Fruit fly (Drosophila melanogaster) whole organism, embryonic: ENCODE measurements around the gene Agpat1.

Experiments
- Abd-B ChIP-seq: fragments of 200-800 bp; sonication (Bioruptor generic); optimal IDR thresholded peaks from 2 replicates; lab custom pipeline; 2018; ENCODE audit warnings: missing biosample characterization, mild to moderate bottlenecking, missing genetic modification characterization, moderate library complexity
- Bdp1 ChIP-seq: fragments of 200-800 bp; sonication (Bioruptor generic); optimal IDR thresholded peaks from 3 replicates; lab custom pipeline; 2016; ENCODE audit warnings: missing biosample characterization, missing genetic modification characterization
- CG10366 ChIP-seq: fragments of 200-800 bp; sonication (Bioruptor generic); IDR thresholded peaks from 2 replicates; pipeline ENCODE4 v1.3.6; 2022; ENCODE audit warnings: missing biosample characterization, missing genetic modification characterization
- CG10565 ChIP-seq: fragments of 200-800 bp; sonication (Bioruptor generic); optimal IDR thresholded peaks from 3 replicates; lab custom pipeline; 2016; ENCODE audit warnings: missing biosample characterization, mild to moderate bottlenecking, missing genetic modification characterization
- CG10959 ChIP-seq: fragments of 200-800 bp; sonication (Bioruptor generic); IDR thresholded peaks from 2 replicates; pipeline ENCODE4 v1.3.6; 2022; ENCODE audit warnings: missing biosample characterization, missing genetic modification characterization
- CG12071 ChIP-seq: fragments of 200-800 bp; sonication (Bioruptor generic); optimal IDR thresholded peaks from 3 replicates; lab custom pipeline; 2018; ENCODE audit warnings: missing biosample characterization, mild to moderate bottlenecking, missing genetic modification characterization
- CG14965 ChIP-seq: fragments of 200-800 bp; sonication (Bioruptor generic); optimal IDR thresholded peaks from 2 replicates; lab custom pipeline; 2016; ENCODE audit warnings: missing biosample characterization, missing genetic modification characterization, borderline replicate concordance
- CG15514 ChIP-seq: fragments of 200-800 bp; sonication (Bioruptor generic); optimal IDR thresholded peaks from 3 replicates; lab custom pipeline; 2017; ENCODE audit warnings: missing biosample characterization, missing genetic modification characterization, mild to moderate bottlenecking, moderate library complexity, missing genetic modification reagents
- CG16779 ChIP-seq: fragments of 200-800 bp; sonication (Bioruptor generic); IDR thresholded peaks from 2 replicates; pipeline ENCODE4 v1.3.6; 2022; ENCODE audit warnings: missing biosample characterization, missing genetic modification characterization
- CG16863 ChIP-seq: fragments of 200-800 bp; sonication (Bioruptor generic); optimal IDR thresholded peaks from 3 replicates; lab custom pipeline; 2016; ENCODE audit warnings: missing biosample characterization, missing genetic modification characterization
- CG1792 ChIP-seq: fragments of 200-800 bp; sonication (Bioruptor generic); optimal IDR thresholded peaks from 2 replicates; lab custom pipeline; 2016; ENCODE audit warnings: missing biosample characterization, missing genetic modification characterization
- CG18476 ChIP-seq: fragments of 200-800 bp; sonication (Bioruptor generic); optimal IDR thresholded peaks from 2 replicates; lab custom pipeline; 2016; ENCODE audit warnings: missing biosample characterization, mild to moderate bottlenecking, missing genetic modification characterization
- CG18619 ChIP-seq: fragments of 200-800 bp; sonication (Bioruptor generic); optimal IDR thresholded peaks from 3 replicates; lab custom pipeline; 2017; ENCODE audit warnings: missing biosample characterization, mild to moderate bottlenecking, missing genetic modification characterization
- CG34376 ChIP-seq: fragments of 200-800 bp; sonication (Bioruptor generic); optimal IDR thresholded peaks from 2 replicates; lab custom pipeline; 2018; ENCODE audit warnings: missing biosample characterization, mild to moderate bottlenecking, missing genetic modification characterization
- CG34422 ChIP-seq: fragments of 200-800 bp; sonication (Bioruptor generic); IDR thresholded peaks from 3 replicates; pipeline ENCODE4 v1.3.6; 2022; ENCODE audit warnings: missing biosample characterization, missing genetic modification characterization
- CG4854 ChIP-seq: fragments of 200-800 bp; sonication (Bioruptor generic); optimal IDR thresholded peaks from 2 replicates; lab custom pipeline; 2016; ENCODE audit warnings: missing biosample characterization, missing genetic modification characterization, inconsistent platforms
- CG6254 ChIP-seq: fragments of 200-800 bp; sonication (Bioruptor generic); optimal IDR thresholded peaks from 3 replicates; lab custom pipeline; 2017; ENCODE audit warnings: mild to moderate bottlenecking, missing biosample characterization, missing genetic modification reagents, missing genetic modification characterization
- CG6272 ChIP-seq: fragments of 200-800 bp; sonication (Bioruptor generic); IDR thresholded peaks from 2 replicates; pipeline ENCODE4 v1.3.6; 2022; ENCODE audit warnings: missing biosample characterization, missing genetic modification characterization
- CG6791 ChIP-seq: fragments of 200-800 bp; sonication (Bioruptor generic); IDR thresholded peaks from 3 replicates; pipeline ENCODE4 v1.3.6; 2022; ENCODE audit warnings: missing biosample characterization, missing genetic modification characterization; ENCODE audit not compliant: partially characterized antibody
- CG7556 ChIP-seq: fragments of 200-800 bp; sonication (Bioruptor generic); optimal IDR thresholded peaks from 2 replicates; lab custom pipeline; 2017; ENCODE audit warnings: missing biosample characterization, mild to moderate bottlenecking, missing genetic modification characterization
- CG7745 ChIP-seq: fragments of 200-800 bp; sonication (Bioruptor generic); optimal IDR thresholded peaks from 2 replicates; lab custom pipeline; 2018; ENCODE audit warnings: missing biosample characterization, mild to moderate bottlenecking, missing genetic modification characterization, moderate library complexity
- CG7786 ChIP-seq: fragments of 200-800 bp; sonication (Bioruptor generic); optimal IDR thresholded peaks from 2 replicates; lab custom pipeline; 2016; ENCODE audit warnings: missing biosample characterization, missing genetic modification characterization
- CG7839 ChIP-seq: fragments of 200-800 bp; sonication (Bioruptor generic); optimal IDR thresholded peaks from 3 replicates; lab custom pipeline; 2018; ENCODE audit warnings: missing biosample characterization, mild to moderate bottlenecking, missing genetic modification characterization, moderate library complexity
- CG8089 ChIP-seq: fragments of 200-800 bp; sonication (Bioruptor generic); optimal IDR thresholded peaks from 3 replicates; lab custom pipeline; 2016; ENCODE audit warnings: missing biosample characterization, missing genetic modification characterization
- Camta ChIP-seq: fragments of 200-800 bp; sonication (Bioruptor generic); optimal IDR thresholded peaks from 2 replicates; lab custom pipeline; 2016; ENCODE audit warnings: missing biosample characterization, missing genetic modification characterization
- Dip3 ChIP-seq: fragments of 200-800 bp; sonication (Bioruptor generic); optimal IDR thresholded peaks from 3 replicates; lab custom pipeline; 2016; ENCODE audit warnings: missing biosample characterization, missing genetic modification characterization
- E2f1 ChIP-seq: fragments of 200-800 bp; sonication (Bioruptor generic); IDR thresholded peaks from 2 replicates; pipeline ENCODE4 v1.3.6; 2022; ENCODE audit warnings: missing biosample characterization, missing genetic modification characterization
- HLH54F ChIP-seq: fragments of 200-800 bp; sonication (Bioruptor generic); optimal IDR thresholded peaks from 3 replicates; lab custom pipeline; 2016; ENCODE audit warnings: missing biosample characterization, missing genetic modification characterization
- HmgD ChIP-seq: fragments of 200-800 bp; sonication (Bioruptor generic); optimal IDR thresholded peaks from 3 replicates; lab custom pipeline; 2016; ENCODE audit warnings: missing biosample characterization, missing genetic modification characterization
- Ssrp ChIP-seq: fragments of 200-800 bp; sonication (Bioruptor generic); optimal IDR thresholded peaks from 2 replicates; lab custom pipeline; 2018; ENCODE audit warnings: missing biosample characterization, mild to moderate bottlenecking, missing genetic modification characterization, moderate library complexity
- TFAM ChIP-seq: fragments of 200-800 bp; sonication (Bioruptor generic); optimal IDR thresholded peaks from 2 replicates; lab custom pipeline; 2017; ENCODE audit warnings: missing biosample characterization, missing genetic modification characterization, inconsistent platforms
- Xrp1 ChIP-seq: fragments of 200-800 bp; sonication (Bioruptor generic); IDR thresholded peaks from 2 replicates; pipeline ENCODE4 v1.3.6; 2022; ENCODE audit warnings: missing biosample characterization, missing genetic modification characterization
- bsh ChIP-seq, 2 experiments: fragments of 200-800 bp; sonication (Bioruptor generic); optimal IDR thresholded peaks; 2 replicates each; lab custom pipeline; 2017 to 2018; ENCODE audit warnings: mild to moderate bottlenecking in 2 of 2, missing biosample characterization in 2 of 2, missing genetic modification characterization in 2 of 2, moderate library complexity in 1 of 2
- disco-r ChIP-seq: fragments of 200-800 bp; sonication (Bioruptor generic); optimal IDR thresholded peaks from 2 replicates; lab custom pipeline; 2016; ENCODE audit warnings: missing biosample characterization, missing genetic modification characterization
- dpn ChIP-seq, 2 experiments: fragments of 200-800 bp; sonication (Bioruptor generic); optimal IDR thresholded peaks; 3 replicates each; lab custom pipeline; 2016; ENCODE audit warnings: missing biosample characterization in 2 of 2, missing genetic modification characterization in 2 of 2
- exex ChIP-seq: fragments of 200-800 bp; sonication (Bioruptor generic); optimal IDR thresholded peaks from 4 replicates; lab custom pipeline; 2018; ENCODE audit warnings: missing biosample characterization, mild to moderate bottlenecking, missing genetic modification characterization, moderate library complexity
- gt ChIP-seq: fragments of 200-800 bp; sonication (Bioruptor generic); IDR thresholded peaks from 2 replicates; pipeline ENCODE4 v1.3.6; 2022; ENCODE audit warnings: missing biosample characterization, missing genetic modification characterization
- hbn ChIP-seq: fragments of 200-800 bp; sonication (Bioruptor generic); IDR thresholded peaks from 2 replicates; pipeline ENCODE4 v1.3.6; 2022; ENCODE audit warnings: missing biosample characterization, missing genetic modification characterization; ENCODE audit not compliant: partially characterized antibody
- lmd ChIP-seq: fragments of 200-800 bp; sonication (Bioruptor generic); IDR thresholded peaks from 2 replicates; pipeline ENCODE4 v1.3.6; 2022; ENCODE audit warnings: missing biosample characterization, missing genetic modification characterization
- pho ChIP-seq: fragments of 200-800 bp; sonication (Bioruptor generic); optimal IDR thresholded peaks from 2 replicates; lab custom pipeline; 2016; ENCODE audit warnings: missing biosample characterization, missing genetic modification characterization
- pnt ChIP-seq: fragments of 200-800 bp; sonication (Bioruptor generic); optimal IDR thresholded peaks from 3 replicates; lab custom pipeline; 2016; ENCODE audit warnings: missing biosample characterization, missing genetic modification characterization
- ranshi ChIP-seq: fragments of 200-800 bp; sonication (Bioruptor generic); IDR thresholded peaks from 2 replicates; pipeline ENCODE4 v1.3.6; 2022; ENCODE audit warnings: missing biosample characterization, missing genetic modification characterization
- salm ChIP-seq: fragments of 200-800 bp; sonication (Bioruptor generic); optimal IDR thresholded peaks from 2 replicates; lab custom pipeline; 2018; ENCODE audit warnings: missing biosample characterization, mild to moderate bottlenecking, missing genetic modification characterization
- seq ChIP-seq: fragments of 200-800 bp; sonication (Bioruptor generic); IDR thresholded peaks from 2 replicates; pipeline ENCODE4 v1.3.6; 2022; ENCODE audit warnings: missing biosample characterization, missing genetic modification characterization
- shn ChIP-seq: fragments of 200-800 bp; sonication (Bioruptor generic); optimal IDR thresholded peaks from 3 replicates; lab custom pipeline; 2016; ENCODE audit warnings: missing biosample characterization, missing genetic modification characterization
- so ChIP-seq: fragments of 200-800 bp; sonication (Bioruptor generic); IDR thresholded peaks from 3 replicates; pipeline ENCODE4 v1.3.6; 2022; ENCODE audit warnings: missing biosample characterization, missing genetic modification characterization
- ssp ChIP-seq: fragments of 200-800 bp; sonication (Bioruptor generic); IDR thresholded peaks from 2 replicates; pipeline ENCODE4 v1.3.6; 2022; ENCODE audit warnings: missing biosample characterization, missing genetic modification characterization
- tap ChIP-seq: fragments of 200-800 bp; optimal IDR thresholded peaks from 3 replicates; lab custom pipeline; 2019; ENCODE audit warnings: missing biosample characterization, mild to moderate bottlenecking, missing genetic modification characterization, moderate library complexity
- tgo ChIP-seq: fragments of 200-800 bp; sonication (Bioruptor generic); IDR thresholded peaks from 3 replicates; pipeline ENCODE4 v1.3.6; 2022; ENCODE audit warnings: missing biosample characterization, missing genetic modification characterization
- wek ChIP-seq: fragments of 200-800 bp; sonication (Bioruptor generic); optimal IDR thresholded peaks from 3 replicates; lab custom pipeline; 2018; ENCODE audit warnings: missing biosample characterization, mild to moderate bottlenecking, missing genetic modification characterization, moderate library complexity

Gene Agpat1

dm6 chrX:12734710-12735462, 30.2 kb upstream of the Agpat1 start (continued):
- peak; percentile 89 for TF ChIP-seq Xrp1 (GFP tag; lab: Robert Waterston, UW)
- no peak for TF ChIP-seq hbn (GFP tag; lab: Robert Waterston, UW)
- TF ChIP-seq Dip3 (GFP tag; lab: Kevin White, UChicago) = no peak
- peak; percentile 80 for TF ChIP-seq CG10366 (GFP tag; lab: Robert Waterston, UW)
- no peak for TF ChIP-seq CG10565 (GFP tag; lab: Kevin White, UChicago)
- peak; percentile 65; the same call in 1 of the 2 replicates for TF ChIP-seq gt (GFP tag; lab: Robert Waterston, UW)
- no peak for TF ChIP-seq CG1792 (GFP tag; lab: Kevin White, UChicago)
- TF ChIP-seq CG6791 (GFP tag; lab: Robert Waterston, UW) = no peak; the same call in 2 of the 3 replicates
- TF ChIP-seq wek (GFP tag; lab: Kevin White, UChicago) = peak; percentile 4
- no peak for TF ChIP-seq Bdp1 (GFP tag; lab: Kevin White, UChicago)
- TF ChIP-seq ranshi (GFP tag; lab: Robert Waterston, UW) = peak; percentile 88
- peak in 1 of 2 experiments; percentile 84 for TF ChIP-seq dpn (GFP tag; optimal IDR thresholded peaks at IDR 0.05; lab: Kevin White, UChicago)
- peak; percentile 82 for TF ChIP-seq exex (tag; lab: Kevin White, UChicago)
- peak; percentile 71 for TF ChIP-seq seq
- TF ChIP-seq HLH54F (GFP tag; lab: Kevin White, UChicago) = no peak
- TF ChIP-seq CG7745 (tag; lab: Kevin White, UChicago) = no peak
- TF ChIP-seq bsh (GFP tag; optimal IDR thresholded peaks at IDR 0.05; lab: Kevin White, UChicago) = peak; percentile 75 to 88
- TF ChIP-seq CG34422 (GFP tag; lab: Robert Waterston, UW) = peak; percentile 73; the same call in 2 of the 3 replicates
- peak; percentile 79 for TF ChIP-seq CG6272
- TF ChIP-seq TFAM (GFP tag; lab: Kevin White, UChicago) = peak; percentile 2
- no peak for TF ChIP-seq pho
- peak; percentile 90 for TF ChIP-seq E2f1
- TF ChIP-seq CG18619 (GFP tag; lab: Kevin White, UChicago) = peak; percentile 81
- TF ChIP-seq CG16863 = no peak
- no peak for TF ChIP-seq HmgD (GFP tag; lab: Kevin White, UChicago)
- peak; percentile 41 for TF ChIP-seq CG7556 (GFP tag; lab: Kevin White, UChicago)
- TF ChIP-seq CG6254 (GFP tag; lab: Kevin White, UChicago) = peak; percentile 79
- no peak for TF ChIP-seq CG18476 (GFP tag; lab: Kevin White, UChicago)
- peak; percentile 78; the same call in 2 of the 3 replicates for TF ChIP-seq so (GFP tag; lab: Robert Waterston, UW)
- TF ChIP-seq lmd (GFP tag; lab: Robert Waterston, UW) = peak; percentile 92
- TF ChIP-seq CG10959 (GFP tag; lab: Robert Waterston, UW) = peak; percentile 72
- peak; percentile 95 for TF ChIP-seq CG7839 (tag; lab: Kevin White, UChicago)
- TF ChIP-seq pnt (GFP tag; lab: Kevin White, UChicago) = no peak
- TF ChIP-seq CG16779 (GFP tag; lab: Robert Waterston, UW) = no peak
- TF ChIP-seq tap (tag; lab: Kevin White, UChicago) = peak; percentile 89
- no peak for TF ChIP-seq CG14965 (GFP tag; lab: Kevin White, UChicago)
- peak; percentile 88 for TF ChIP-seq salm (tag; lab: Kevin White, UChicago)
- TF ChIP-seq CG7786 (GFP tag; lab: Kevin White, UChicago) = no peak
- TF ChIP-seq CG12071 = peak; percentile 65
- TF ChIP-seq disco-r (GFP tag; lab: Kevin White, UChicago) = no peak
- peak; percentile 77 for TF ChIP-seq CG15514 (GFP tag; lab: Kevin White, UChicago)
- TF ChIP-seq ssp (GFP tag; lab: Robert Waterston, UW) = peak; percentile 82
- no peak for TF ChIP-seq CG8089 (GFP tag; lab: Kevin White, UChicago)
- TF ChIP-seq Ssrp (tag; lab: Kevin White, UChicago) = peak; percentile 86
- TF ChIP-seq Abd-B (GFP tag; lab: Kevin White, UChicago) = peak; percentile 87
- no peak for TF ChIP-seq CG4854 (GFP tag; lab: Kevin White, UChicago)
- TF ChIP-seq shn (GFP tag; lab: Kevin White, UChicago) = no peak
- TF ChIP-seq Camta (GFP tag; lab: Kevin White, UChicago) = no peak
- no peak for TF ChIP-seq CG34376
- TF ChIP-seq tgo (GFP tag; lab: Robert Waterston, UW) = peak; percentile 91
